Fruit fly (Drosophila melanogaster): ENCODE measurements around the gene cass.
A peak's percentile ranks its signal among the peaks of the same experiment; 100 is the strongest.

DNA sequence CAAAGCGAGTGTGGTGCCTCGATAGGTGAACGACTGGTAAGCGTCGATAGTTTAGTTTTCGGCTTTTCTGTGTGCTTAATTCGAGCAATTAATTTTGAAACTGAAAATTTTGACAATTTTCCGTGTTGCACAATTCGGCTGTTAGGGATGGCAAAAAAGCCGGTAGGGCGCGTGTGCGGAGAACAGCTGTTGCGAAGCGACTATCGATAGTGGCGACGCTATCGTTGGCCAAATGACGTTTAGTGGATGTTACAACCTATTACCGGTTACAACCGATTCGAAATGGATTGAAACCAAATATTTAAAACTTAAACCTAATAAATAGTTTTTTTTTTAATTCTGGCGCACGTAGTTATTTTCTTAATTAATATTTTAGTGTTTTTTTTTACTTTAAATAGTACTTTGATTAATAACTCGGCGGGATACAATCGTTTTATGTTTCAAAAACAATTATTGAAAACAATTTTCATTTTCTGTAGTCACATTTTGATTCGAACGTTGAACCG, 23.3 kb upstream of the cass start, which contains the start of the genes mEFTs and Dhc36C:
- TF ChIP-seq CG8478 (optimal IDR thresholded peaks at IDR 0.05) (no peak), CTCF (optimal IDR thresholded peaks at IDR 0.05) (peak; percentile 37 to 57)
